Fruit fly (Drosophila melanogaster) whole organism, embryonic: ENCODE data around the gene Arfip.
A peak's percentile ranks its signal among the peaks of the same experiment; 100 is the strongest.

Experiments
- BtbVII ChIP-seq: fragments of 200-800 bp; sonication (Bioruptor generic); optimal IDR thresholded peaks from 3 replicates; lab custom pipeline; 2017; ENCODE audit warnings: missing biosample characterization, mild to moderate bottlenecking, missing genetic modification characterization
- CG10147 ChIP-seq: fragments of 200-800 bp; sonication (Bioruptor generic); optimal IDR thresholded peaks from 2 replicates; lab custom pipeline; 2019; ENCODE audit warnings: missing biosample characterization, mild to moderate bottlenecking, missing genetic modification characterization, moderate library complexity
- CG11398 ChIP-seq: fragments of 200-800 bp; sonication (Bioruptor generic); optimal IDR thresholded peaks from 2 replicates; lab custom pipeline; 2016; ENCODE audit warnings: missing biosample characterization, missing genetic modification characterization
- CG14441 ChIP-seq: fragments of 200-800 bp; sonication (Bioruptor generic); IDR thresholded peaks from 2 replicates; pipeline ENCODE4 v1.3.6; 2022; ENCODE audit warnings: missing biosample characterization, missing genetic modification characterization
- CG15696 ChIP-seq: fragments of 200-800 bp; sonication (Bioruptor generic); optimal IDR thresholded peaks from 2 replicates; lab custom pipeline; 2019; ENCODE audit warnings: missing biosample characterization, mild to moderate bottlenecking, missing genetic modification characterization, moderate library complexity
- CG1647 ChIP-seq: fragments of 200-800 bp; sonication (Bioruptor generic); optimal IDR thresholded peaks from 3 replicates; lab custom pipeline; 2016; ENCODE audit warnings: missing biosample characterization, missing genetic modification characterization
- CG17385 ChIP-seq: fragments of 200-800 bp; sonication (Bioruptor generic); optimal IDR thresholded peaks from 3 replicates; lab custom pipeline; 2018; ENCODE audit warnings: missing biosample characterization, mild to moderate bottlenecking, missing genetic modification characterization
- CG17612 ChIP-seq: fragments of 200-800 bp; sonication (Bioruptor generic); IDR thresholded peaks from 2 replicates; pipeline ENCODE4 v1.3.6; 2022; ENCODE audit warnings: missing biosample characterization, missing genetic modification characterization
- CG17829 ChIP-seq: fragments of 200-800 bp; optimal IDR thresholded peaks from 2 replicates; lab custom pipeline; 2019; ENCODE audit warnings: missing biosample characterization, mild to moderate bottlenecking, missing genetic modification characterization, moderate library complexity
- CG30403 ChIP-seq: fragments of 200-800 bp; sonication (Bioruptor generic); optimal IDR thresholded peaks from 3 replicates; lab custom pipeline; 2016; ENCODE audit warnings: missing biosample characterization, missing genetic modification characterization
- CG31388 ChIP-seq: fragments of 200-800 bp; sonication (Bioruptor generic); optimal IDR thresholded peaks from 2 replicates; lab custom pipeline; 2016; ENCODE audit warnings: missing biosample characterization, missing genetic modification characterization
- CG3281 ChIP-seq: fragments of 200-800 bp; sonication (Bioruptor generic); optimal IDR thresholded peaks from 3 replicates; lab custom pipeline; 2017; ENCODE audit warnings: missing biosample characterization, mild to moderate bottlenecking, missing genetic modification characterization
- CG33557 ChIP-seq: fragments of 200-800 bp; sonication (Bioruptor generic); optimal IDR thresholded peaks from 2 replicates; lab custom pipeline; 2019; ENCODE audit warnings: missing biosample characterization, mild to moderate bottlenecking, missing genetic modification characterization, moderate library complexity
- CG43689 ChIP-seq: fragments of 200-800 bp; sonication (Bioruptor generic); IDR thresholded peaks from 2 replicates; pipeline ENCODE4 v1.3.6; 2022; ENCODE audit warnings: missing biosample characterization, missing genetic modification characterization
- CG4424 ChIP-seq: fragments of 200-800 bp; sonication (Bioruptor generic); optimal IDR thresholded peaks from 3 replicates; lab custom pipeline; 2016; ENCODE audit warnings: missing biosample characterization, missing genetic modification characterization
- CG4730 ChIP-seq: fragments of 200-800 bp; sonication (Bioruptor generic); IDR thresholded peaks from 2 replicates; pipeline ENCODE4 v1.3.6; 2022; ENCODE audit warnings: missing biosample characterization, missing genetic modification characterization
- CG4854 ChIP-seq: fragments of 200-800 bp; sonication (Bioruptor generic); optimal IDR thresholded peaks from 2 replicates; lab custom pipeline; 2016; ENCODE audit warnings: missing biosample characterization, missing genetic modification characterization, inconsistent platforms
- CG6254 ChIP-seq: fragments of 200-800 bp; sonication (Bioruptor generic); optimal IDR thresholded peaks from 3 replicates; lab custom pipeline; 2017; ENCODE audit warnings: mild to moderate bottlenecking, missing biosample characterization, missing genetic modification reagents, missing genetic modification characterization
- CG7556 ChIP-seq: fragments of 200-800 bp; sonication (Bioruptor generic); optimal IDR thresholded peaks from 2 replicates; lab custom pipeline; 2017; ENCODE audit warnings: missing biosample characterization, mild to moderate bottlenecking, missing genetic modification characterization
- CG7745 ChIP-seq: fragments of 200-800 bp; sonication (Bioruptor generic); optimal IDR thresholded peaks from 2 replicates; lab custom pipeline; 2018; ENCODE audit warnings: missing biosample characterization, mild to moderate bottlenecking, missing genetic modification characterization, moderate library complexity
- CG7839 ChIP-seq: fragments of 200-800 bp; sonication (Bioruptor generic); optimal IDR thresholded peaks from 3 replicates; lab custom pipeline; 2018; ENCODE audit warnings: missing biosample characterization, mild to moderate bottlenecking, missing genetic modification characterization, moderate library complexity
- CG8359 ChIP-seq: fragments of 200-800 bp; sonication (Bioruptor generic); optimal IDR thresholded peaks from 2 replicates; lab custom pipeline; 2017; ENCODE audit warnings: missing biosample characterization, mild to moderate bottlenecking, missing genetic modification characterization, borderline replicate concordance
- CG9932 ChIP-seq: fragments of 200-800 bp; sonication (Bioruptor generic); IDR thresholded peaks from 2 replicates; pipeline ENCODE4 v1.3.6; 2022; ENCODE audit warnings: missing biosample characterization, missing genetic modification characterization
- CoRest ChIP-seq: fragments of 200-800 bp; sonication (Bioruptor generic); optimal IDR thresholded peaks from 3 replicates; lab custom pipeline; 2018; ENCODE audit warnings: missing biosample characterization, mild to moderate bottlenecking, missing genetic modification characterization, moderate library complexity
- Dad ChIP-seq: fragments of 200-800 bp; sonication (Bioruptor generic); optimal IDR thresholded peaks from 3 replicates; lab custom pipeline; 2016; ENCODE audit warnings: missing biosample characterization, missing genetic modification characterization
- Dref ChIP-seq: fragments of 200-800 bp; sonication (Bioruptor generic); IDR thresholded peaks from 2 replicates; pipeline ENCODE4 v1.3.6; 2022; ENCODE audit warnings: missing biosample characterization, missing genetic modification characterization
- Drgx ChIP-seq: fragments of 200-800 bp; sonication (Bioruptor generic); IDR thresholded peaks from 2 replicates; pipeline ENCODE4 v1.3.6; 2022; ENCODE audit warnings: missing biosample characterization, missing genetic modification characterization
- Elba2 ChIP-seq: fragments of 200-800 bp; sonication (Bioruptor generic); optimal IDR thresholded peaks from 3 replicates; lab custom pipeline; 2016; ENCODE audit warnings: missing biosample characterization, missing genetic modification characterization
- Fer2 ChIP-seq: fragments of 200-800 bp; sonication (Bioruptor generic); optimal IDR thresholded peaks from 2 replicates; lab custom pipeline; 2018; ENCODE audit warnings: missing biosample characterization, mild to moderate bottlenecking, missing genetic modification characterization, moderate library complexity
- HHEX ChIP-seq: fragments of 200-800 bp; sonication (Bioruptor generic); optimal IDR thresholded peaks from 3 replicates; lab custom pipeline; 2017; ENCODE audit warnings: missing biosample characterization, mild to moderate bottlenecking, missing genetic modification characterization, missing genetic modification reagents
- NFAT ChIP-seq: fragments of 200-800 bp; sonication (Bioruptor generic); IDR thresholded peaks from 2 replicates; pipeline ENCODE4 v1.3.6; 2022; ENCODE audit warnings: missing biosample characterization, missing genetic modification characterization
- Oaz ChIP-seq: fragments of 200-800 bp; sonication (Bioruptor generic); IDR thresholded peaks from 2 replicates; pipeline ENCODE4 v1.3.6; 2022; ENCODE audit warnings: missing biosample characterization, missing genetic modification characterization
- Ssrp ChIP-seq: fragments of 200-800 bp; sonication (Bioruptor generic); optimal IDR thresholded peaks from 2 replicates; lab custom pipeline; 2018; ENCODE audit warnings: missing biosample characterization, mild to moderate bottlenecking, missing genetic modification characterization, moderate library complexity
- TFAM ChIP-seq: fragments of 200-800 bp; sonication (Bioruptor generic); optimal IDR thresholded peaks from 2 replicates; lab custom pipeline; 2017; ENCODE audit warnings: missing biosample characterization, missing genetic modification characterization, inconsistent platforms
- Tbp ChIP-seq: fragments of >200 bp; optimal IDR thresholded peaks from 2 replicates; lab custom pipeline; 2018; ENCODE audit warnings: missing biosample characterization, missing genetic modification characterization
- al ChIP-seq: fragments of 200-800 bp; sonication (Bioruptor generic); IDR thresholded peaks from 2 replicates; pipeline ENCODE4 v1.3.6; 2022; ENCODE audit warnings: missing biosample characterization, missing genetic modification characterization
- dpn ChIP-seq, 2 experiments: fragments of 200-800 bp; sonication (Bioruptor generic); optimal IDR thresholded peaks; 3 replicates each; lab custom pipeline; 2016; ENCODE audit warnings: missing biosample characterization in 2 of 2, missing genetic modification characterization in 2 of 2
- emc ChIP-seq: fragments of 200-800 bp; sonication (Bioruptor generic); optimal IDR thresholded peaks from 2 replicates; lab custom pipeline; 2016; ENCODE audit warnings: missing biosample characterization, missing genetic modification characterization
- gro ChIP-seq: fragments of 200-800 bp; sonication (Bioruptor generic); optimal IDR thresholded peaks from 2 replicates; lab custom pipeline; 2016; ENCODE audit warnings: missing biosample characterization, missing genetic modification characterization
- her ChIP-seq: fragments of 200-800 bp; sonication (Bioruptor generic); optimal IDR thresholded peaks from 2 replicates; lab custom pipeline; 2016; ENCODE audit warnings: missing biosample characterization, missing genetic modification characterization
- hth ChIP-seq: fragments of >200 bp; optimal IDR thresholded peaks from 2 replicates; lab custom pipeline; 2017; ENCODE audit warnings: inconsistent platforms
- inv ChIP-seq: fragments of 200-800 bp; sonication (Bioruptor generic); IDR thresholded peaks from 2 replicates; pipeline ENCODE4 v1.3.6; 2022; ENCODE audit warnings: missing biosample characterization, missing genetic modification characterization; ENCODE audit not compliant: partially characterized antibody
- maf-S ChIP-seq: fragments of 200-800 bp; sonication (Bioruptor generic); optimal IDR thresholded peaks from 2 replicates; lab custom pipeline; 2016; ENCODE audit warnings: missing biosample characterization, missing genetic modification characterization
- mam ChIP-seq: fragments of 200-800 bp; sonication (Bioruptor generic); optimal IDR thresholded peaks from 3 replicates; lab custom pipeline; 2016; ENCODE audit warnings: missing biosample characterization, missing genetic modification characterization
- nau ChIP-seq: fragments of 200-800 bp; sonication (Bioruptor generic); optimal IDR thresholded peaks from 3 replicates; lab custom pipeline; 2017; ENCODE audit warnings: missing biosample characterization, mild to moderate bottlenecking, missing genetic modification characterization, missing genetic modification reagents
- nmo ChIP-seq: fragments of 200-800 bp; sonication (Bioruptor generic); optimal IDR thresholded peaks from 2 replicates; lab custom pipeline; 2018; ENCODE audit warnings: missing biosample characterization, mild to moderate bottlenecking, missing genetic modification characterization, moderate library complexity
- pita ChIP-seq: fragments of 200-800 bp; sonication (Bioruptor generic); optimal IDR thresholded peaks from 2 replicates; lab custom pipeline; 2017; ENCODE audit warnings: missing biosample characterization, mild to moderate bottlenecking, missing genetic modification characterization
- sqz ChIP-seq: fragments of 200-800 bp; sonication (Bioruptor generic); optimal IDR thresholded peaks from 3 replicates; lab custom pipeline; 2018; ENCODE audit warnings: missing biosample characterization, mild to moderate bottlenecking, missing genetic modification characterization
- sr ChIP-seq: fragments of 200-800 bp; sonication (Bioruptor generic); IDR thresholded peaks from 3 replicates; pipeline ENCODE4 v1.3.6; 2022; ENCODE audit warnings: missing biosample characterization, missing genetic modification characterization
- sug ChIP-seq: fragments of 200-800 bp; optimal IDR thresholded peaks from 2 replicates; lab custom pipeline; 2019; ENCODE audit warnings: missing biosample characterization, mild to moderate bottlenecking, missing genetic modification characterization, moderate library complexity
- toy ChIP-seq: fragments of 200-800 bp; sonication (Bioruptor generic); IDR thresholded peaks from 2 replicates; pipeline ENCODE4 v1.3.6; 2022; ENCODE audit warnings: missing biosample characterization, missing genetic modification characterization
- tup ChIP-seq: fragments of 200-800 bp; sonication (Bioruptor generic); optimal IDR thresholded peaks from 2 replicates; lab custom pipeline; 2016; ENCODE audit warnings: missing biosample characterization, mild to moderate bottlenecking, missing genetic modification characterization, moderate library complexity

Arfip gene

dm6 chr3R:11198062-11198472 lies 36.7 kb downstream of the Arfip start:
- no peak for TF ChIP-seq her (GFP tag; lab: Kevin White, UChicago)
- no peak for TF ChIP-seq CG17829 (tag; lab: Kevin White, UChicago)
- TF ChIP-seq Drgx = peak; percentile 47; the same call in 1 of the 2 replicates
- no peak for TF ChIP-seq nau
- no peak for TF ChIP-seq TFAM
- no peak for TF ChIP-seq CG10147
- no peak for TF ChIP-seq Tbp (GFP tag; lab: Kevin White, UChicago)
- peak; percentile 34 for TF ChIP-seq CG7839 (tag; lab: Kevin White, UChicago)
- TF ChIP-seq sqz (GFP tag; lab: Kevin White, UChicago) = no peak
- no peak for TF ChIP-seq CG7556 (GFP tag; lab: Kevin White, UChicago)
- TF ChIP-seq CG17385 (GFP tag; lab: Kevin White, UChicago) = peak; percentile 3
- no peak for TF ChIP-seq CG11398 (GFP tag; lab: Kevin White, UChicago)
- TF ChIP-seq maf-S = no peak
- TF ChIP-seq CG14441 (GFP tag; lab: Robert Waterston, UW) = no peak; the same call in 1 of the 2 replicates
- no peak for TF ChIP-seq Oaz (GFP tag; lab: Robert Waterston, UW)
- peak; percentile 52 for TF ChIP-seq sug (tag; lab: Kevin White, UChicago)
- no peak for TF ChIP-seq CG17612
- TF ChIP-seq Dad (GFP tag; lab: Kevin White, UChicago) = peak; percentile 18
- TF ChIP-seq HHEX (GFP tag; lab: Kevin White, UChicago) = no peak
- TF ChIP-seq CoRest = no peak
- no peak for TF ChIP-seq sr (GFP tag; lab: Robert Waterston, UW)
- no peak for TF ChIP-seq hth (lab: Kevin White, UChicago)
- TF ChIP-seq CG15696 = no peak
- TF ChIP-seq CG30403 (GFP tag; lab: Kevin White, UChicago) = no peak
- TF ChIP-seq CG4730 (GFP tag; lab: Robert Waterston, UW) = no peak
- no peak for TF ChIP-seq Dref (GFP tag; lab: Robert Waterston, UW)
- no peak for TF ChIP-seq tup
- peak; percentile 18 for TF ChIP-seq gro (GFP tag; lab: Kevin White, UChicago)
- no peak for TF ChIP-seq mam
- no peak for TF ChIP-seq CG9932 (GFP tag; lab: Robert Waterston, UW)
- TF ChIP-seq CG4854 (GFP tag; lab: Kevin White, UChicago) = no peak
- no peak for TF ChIP-seq CG7745 (tag; lab: Kevin White, UChicago)
- TF ChIP-seq pita = no peak
- no peak for TF ChIP-seq Ssrp (tag; lab: Kevin White, UChicago)
- TF ChIP-seq CG43689 (GFP tag; lab: Robert Waterston, UW) = no peak
- no peak for TF ChIP-seq CG31388 (GFP tag; lab: Kevin White, UChicago)
- peak; percentile 19 to 27 for TF ChIP-seq dpn (GFP tag; optimal IDR thresholded peaks at IDR 0.05; lab: Kevin White, UChicago)
- no peak for TF ChIP-seq CG4424 (GFP tag; lab: Kevin White, UChicago)
- no peak for TF ChIP-seq inv (GFP tag; lab: Robert Waterston, UW)
- no peak for TF ChIP-seq CG1647 (GFP tag; lab: Kevin White, UChicago)
- TF ChIP-seq CG6254 (GFP tag; lab: Kevin White, UChicago) = no peak
- TF ChIP-seq nmo (GFP tag; lab: Kevin White, UChicago) = no peak
- TF ChIP-seq CG8359 = no peak
- TF ChIP-seq NFAT = peak; percentile 60; the same call in 1 of the 2 replicates
- TF ChIP-seq toy (GFP tag; lab: Robert Waterston, UW) = no peak
- no peak for TF ChIP-seq al (GFP tag; lab: Robert Waterston, UW)
- TF ChIP-seq emc = no peak
- no peak for TF ChIP-seq Elba2
- TF ChIP-seq BtbVII (GFP tag; lab: Kevin White, UChicago) = peak; percentile 19
- no peak for TF ChIP-seq CG3281
- no peak for TF ChIP-seq CG33557 (GFP tag; lab: Kevin White, UChicago)
- no peak for TF ChIP-seq Fer2 (tag; lab: Kevin White, UChicago)
